Worm (Caenorhabditis elegans): Measurements from ENCODE around the gene grl-26.

The grl-26 gene

ce11 chrIV:275146-275545 is 47.5 kb downstream of the grl-26 start:
- no peak for TF ChIP-seq lsl-1 (GFP tag; optimal IDR thresholded peaks at IDR 0.05)
- peak; percentile 15 for TF ChIP-seq nhr-80 (tag; optimal IDR thresholded peaks at IDR 0.05)

ce11 chrIV:274185-274584 is 48.4 kb downstream of the grl-26 start, which contains the start of gene sma-10:
Gene sma-10 (plus strand): TSS chrIV:274420.
- TF ChIP-seq lsl-1 (GFP tag; optimal IDR thresholded peaks at IDR 0.05): no peak
- TF ChIP-seq Y67H2A.10 (GFP tag; conservative IDR thresholded peaks at IDR 0.05): no peak
- peak; percentile 11 for TF ChIP-seq lin-54 (GFP tag; optimal IDR thresholded peaks at IDR 0.05)
- TF ChIP-seq hmg-20 (GFP tag; IDR thresholded peaks at IDR 0.05): no peak
- TF ChIP-seq C06A6.2 (GFP tag; conservative IDR thresholded peaks at IDR 0.05): no peak
- no peak for TF ChIP-seq somi-1 (GFP tag; optimal IDR thresholded peaks at IDR 0.05)
- no peak for TF ChIP-seq egrh-3 (GFP tag; IDR thresholded peaks at IDR 0.05)
- peak; percentile 95 for TF ChIP-seq nhr-80 (tag; optimal IDR thresholded peaks at IDR 0.05)
- TF ChIP-seq xnd-1 (tag; optimal IDR thresholded peaks at IDR 0.05): no peak
- no peak for TF ChIP-seq ztf-26 (tag; optimal IDR thresholded peaks at IDR 0.05)
- no peak for TF ChIP-seq hlh-12 (tag; optimal IDR thresholded peaks at IDR 0.05)
- TF ChIP-seq nhr-120 (GFP tag; IDR thresholded peaks at IDR 0.05): no peak
- TF ChIP-seq unc-62 (GFP tag; optimal IDR thresholded peaks at IDR 0.05): no peak
- peak; percentile 22 for TF ChIP-seq ztf-22 (GFP tag; optimal IDR thresholded peaks at IDR 0.05)
- TF ChIP-seq ceh-91 (GFP tag; IDR thresholded peaks at IDR 0.05): no peak
- TF ChIP-seq snpc-1.3 (tag; optimal IDR thresholded peaks at IDR 0.05; ENCODE audit: insufficient read depth): no peak
- no peak for TF ChIP-seq unc-130 (GFP tag; optimal IDR thresholded peaks at IDR 0.05)
- TF ChIP-seq D2030.7 (GFP tag; IDR thresholded peaks at IDR 0.05): no peak
- no peak for TF ChIP-seq sea-2 (GFP tag; IDR thresholded peaks at IDR 0.05)
- TF ChIP-seq egl-18 (GFP tag; IDR thresholded peaks at IDR 0.05): no peak
- no peak for TF ChIP-seq bed-2 (GFP tag; IDR thresholded peaks at IDR 0.05)
- peak; percentile 65 for TF ChIP-seq attf-5 (GFP tag; optimal IDR thresholded peaks at IDR 0.05)
- no peak for TF ChIP-seq efl-1 (GFP tag; optimal IDR thresholded peaks at IDR 0.05)
- TF ChIP-seq B0336.3 (GFP tag; IDR thresholded peaks at IDR 0.05): no peak
- TF ChIP-seq T07F8.4 (tag; optimal IDR thresholded peaks at IDR 0.05): no peak
- TF ChIP-seq sptf-2 (GFP tag; optimal IDR thresholded peaks at IDR 0.05): no peak
- no peak for TF ChIP-seq F37B4.10 (GFP tag; IDR thresholded peaks at IDR 0.05)
- no peak for TF ChIP-seq Y95B8A.8 (GFP tag; IDR thresholded peaks at IDR 0.05)
- no peak for TF ChIP-seq madf-3 (GFP tag; IDR thresholded peaks at IDR 0.05)
- no peak for TF ChIP-seq tlf-1 (GFP tag; optimal IDR thresholded peaks at IDR 0.05)
- no peak for TF ChIP-seq snpc-4 (GFP tag; optimal IDR thresholded peaks at IDR 0.05)
- peak in 1 of 4 experiments; percentile 11 for TF ChIP-seq snpc-4 (tag; optimal IDR thresholded peaks at IDR 0.05)
- TF ChIP-seq hsf-1 (GFP tag; IDR thresholded peaks at IDR 0.05): no peak
- TF ChIP-seq hmg-1.2 (GFP tag; IDR thresholded peaks at IDR 0.05): peak; percentile 40; the same call in 1 of the 2 replicates
- TF ChIP-seq aptf-3 (GFP tag; IDR thresholded peaks at IDR 0.05): no peak
- TF ChIP-seq tbp1 (GFP tag; optimal IDR thresholded peaks at IDR 0.05): peak; percentile 44
- TF ChIP-seq hlh-26 (GFP tag; conservative IDR thresholded peaks at IDR 0.05): no peak
- TF ChIP-seq cebp-2 (GFP tag; IDR thresholded peaks at IDR 0.05): no peak
- peak in 1 of 2 experiments; percentile 24 for TF ChIP-seq let-607 (tag; optimal IDR thresholded peaks at IDR 0.05)
- TF ChIP-seq F57A8.1 (GFP tag; optimal IDR thresholded peaks at IDR 0.05): no peak
- TF ChIP-seq Y53G8AR.9 (GFP tag; conservative IDR thresholded peaks at IDR 0.05): no peak
- peak; percentile 55 for TF ChIP-seq lin-40 (tag; optimal IDR thresholded peaks at IDR 0.05)
- peak; percentile 65 for TF ChIP-seq atf-7 (tag; optimal IDR thresholded peaks at IDR 0.05)
- no peak for TF ChIP-seq K12H6.12 (tag; optimal IDR thresholded peaks at IDR 0.05)
- no peak for TF ChIP-seq K11D2.4 (GFP tag; IDR thresholded peaks at IDR 0.05)
- TF ChIP-seq F33H1.4 (GFP tag; IDR thresholded peaks at IDR 0.05): no peak
- TF ChIP-seq snpc-3.4 (tag; optimal IDR thresholded peaks at IDR 0.05): no peak
- TF ChIP-seq F23B12.7 (tag; optimal IDR thresholded peaks at IDR 0.05; ENCODE audit: insufficient read depth): no peak

Measured in whole organism, young adult.